Worm (Caenorhabditis elegans) whole organism, midembryonic: Measurements from ENCODE around the gene nas-6.

ENCODE experiments used
- T22C8.4 ChIP-seq: fragments of 200-800 bp; sonication (Bioruptor generic); IDR thresholded peaks from 2 replicates; pipeline ENCODE4 v1.3.6; 2022; ENCODE audit warnings: missing genetic modification characterization, missing compliant biosample characterization
- cog-1 ChIP-seq: sonication (generic microtip); optimal IDR thresholded peaks from 2 replicates; lab custom pipeline; 2016; ENCODE audit warnings: missing genetic modification characterization, missing compliant biosample characterization
- flt-1 ChIP-seq: fragments of 200-800 bp; sonication (Bioruptor generic); IDR thresholded peaks from 2 replicates; pipeline ENCODE4 v1.3.6; 2022; ENCODE audit warnings: missing genetic modification characterization, missing compliant biosample characterization
- klf-2 ChIP-seq: fragments of 200-800 bp; sonication (Bioruptor generic); conservative IDR thresholded peaks from 2 replicates; pipeline ENCODE4 v1.3.6; 2022; ENCODE audit warnings: missing genetic modification reagents, missing genetic modification characterization, missing compliant biosample characterization
- med-1 ChIP-seq: sonication (generic microtip); optimal IDR thresholded peaks from 2 replicates; lab custom pipeline; 2017; ENCODE audit warnings: missing genetic modification characterization, mild to moderate bottlenecking, missing compliant biosample characterization, antibody characterized with exemption, missing genetic modification reagents; ENCODE audit not compliant: insufficient read depth
- ref-1 ChIP-seq: fragments of 200-800 bp; sonication (Bioruptor generic); conservative IDR thresholded peaks from 2 replicates; pipeline ENCODE4 v1.3.6; 2022; ENCODE audit warnings: missing genetic modification reagents, missing genetic modification characterization, missing compliant biosample characterization
- tab-1 ChIP-seq: fragments of 200-800 bp; sonication (Bioruptor generic); IDR thresholded peaks from 2 replicates; pipeline ENCODE4 v1.3.6; 2022; ENCODE audit warnings: missing genetic modification characterization, missing compliant biosample characterization
- ztf-23 ChIP-seq: fragments of 200-800 bp; sonication (Bioruptor generic); IDR thresholded peaks from 2 replicates; pipeline ENCODE4 v1.3.6; 2022; ENCODE audit warnings: missing genetic modification reagents, missing genetic modification characterization, missing compliant biosample characterization
- ztf-29 ChIP-seq: fragments of 200-800 bp; sonication (Bioruptor generic); IDR thresholded peaks from 2 replicates; pipeline ENCODE4 v1.3.6; 2022; ENCODE audit warnings: missing genetic modification reagents, missing genetic modification characterization, missing compliant biosample characterization

nas-6 gene

DNA sequence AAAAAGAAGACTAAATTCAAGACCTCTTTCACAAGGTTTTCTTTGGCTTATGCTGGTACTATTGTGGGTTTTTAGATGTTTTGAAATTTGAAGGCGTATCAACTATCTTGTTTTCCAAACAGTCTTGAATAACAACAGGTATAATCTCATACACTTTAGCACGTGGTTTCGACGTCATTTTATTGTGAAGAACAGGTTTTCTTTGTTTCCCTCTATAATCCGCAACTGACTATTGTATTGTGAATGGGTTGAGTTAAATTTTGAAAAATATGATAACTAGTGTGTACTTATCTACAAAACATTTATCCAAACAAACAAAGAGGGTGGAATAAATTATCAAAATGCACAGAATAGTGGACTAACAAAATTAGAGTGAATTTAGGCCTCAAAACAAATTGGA lies 49.3 kb downstream of the nas-6 start:
- TF ChIP-seq cog-1 (no peak), med-1 (GFP tag; lab: Kevin White, UChicago) (no peak)

DNA sequence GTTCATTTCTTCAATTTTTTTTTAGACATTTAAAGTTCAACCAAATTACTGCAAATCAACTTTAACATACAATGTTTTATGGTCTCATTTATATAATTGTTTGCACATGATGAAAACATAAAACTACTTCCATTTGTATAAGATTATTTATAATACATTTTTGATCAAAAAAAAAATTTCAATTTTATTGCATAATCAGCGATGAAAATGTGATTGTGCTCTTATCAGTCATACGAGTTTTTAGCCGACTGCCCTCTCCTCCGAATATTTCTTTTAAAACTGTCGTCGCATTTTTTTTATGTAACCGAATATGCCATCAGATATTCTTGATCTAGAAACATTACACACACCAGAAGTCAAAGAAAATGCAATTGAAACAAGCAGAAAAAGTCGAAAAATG lies 50.2 kb downstream of the nas-6 start, which contains the start of gene F08A7.1:
F08A7.1 (plus strand) TSS at position 191 of the 400 bp plus-strand sequence.
- TF ChIP-seq ztf-23 (no peak), tab-1 (GFP tag; lab: Robert Waterston, UW) (no peak), flt-1 (GFP tag; lab: Robert Waterston, UW) (no peak), klf-2 (no peak), ref-1 (GFP tag; lab: Robert Waterston, UW) (no peak), ztf-29 (no peak), cog-1 (no peak), T22C8.4 (GFP tag; lab: Robert Waterston, UW) (no peak), med-1 (GFP tag; lab: Kevin White, UChicago) (no peak)

DNA sequence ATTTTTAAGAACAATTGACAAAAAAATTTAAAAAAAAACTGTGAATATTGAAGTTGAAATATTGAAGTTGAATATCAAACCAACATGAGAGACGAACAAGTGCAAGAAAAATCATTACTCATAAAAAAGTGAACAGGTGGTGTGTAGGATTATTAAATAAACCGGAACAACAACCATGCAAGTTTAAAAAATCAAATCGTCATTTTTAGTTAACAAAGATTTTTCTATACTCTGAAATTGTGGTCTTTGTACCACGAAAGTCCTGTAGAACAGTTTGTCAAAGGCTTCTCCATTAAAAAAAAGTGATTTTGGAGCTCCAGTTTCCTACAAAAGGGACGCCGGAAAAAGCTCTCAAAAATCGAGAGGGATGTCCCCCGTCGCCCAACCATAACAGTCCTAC lies 50.6 kb downstream of the nas-6 start, which contains the start of gene C06A12.19:
C06A12.19 (minus strand) TSS at position 101 of the 400 bp plus-strand sequence.
- TF ChIP-seq med-1 (GFP tag; lab: Kevin White, UChicago) (no peak), tab-1 (GFP tag; lab: Robert Waterston, UW) (no peak), T22C8.4 (GFP tag; lab: Robert Waterston, UW) (no peak), ref-1 (GFP tag; lab: Robert Waterston, UW) (no peak), ztf-23 (no peak), cog-1 (no peak), flt-1 (GFP tag; lab: Robert Waterston, UW) (no peak), ztf-29 (no peak), klf-2 (no peak)

DNA sequence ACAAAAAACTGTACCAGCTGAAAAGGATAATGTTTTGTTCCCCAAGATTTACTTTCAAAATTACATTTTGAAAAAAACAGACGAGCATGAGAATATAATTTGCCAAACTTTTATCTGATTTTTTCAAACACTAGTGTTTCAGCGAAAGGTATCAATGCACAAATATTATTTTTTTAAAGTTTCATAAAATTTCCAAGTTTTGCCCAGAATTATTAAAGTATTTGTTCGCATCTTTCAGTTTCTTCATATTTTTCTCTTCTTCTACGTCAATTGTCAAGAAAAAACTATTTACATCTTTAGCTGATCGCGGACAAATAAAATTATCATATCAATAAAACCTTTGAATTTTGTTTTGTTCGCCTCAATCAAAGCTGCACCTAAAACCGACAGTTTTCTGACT lies 53.5 kb downstream of the nas-6 start, which contains the start of gene C06A12.8:
C06A12.8 (plus strand) TSS at position 301 of the 400 bp plus-strand sequence.
- TF ChIP-seq klf-2 (no peak), flt-1 (GFP tag; lab: Robert Waterston, UW) (no peak), ref-1 (GFP tag; lab: Robert Waterston, UW) (no peak), cog-1 (no peak), T22C8.4 (GFP tag; lab: Robert Waterston, UW) (no peak), med-1 (GFP tag; lab: Kevin White, UChicago) (no peak), ztf-23 (no peak), ztf-29 (no peak), tab-1 (GFP tag; lab: Robert Waterston, UW) (no peak)
